Fruit fly (Drosophila melanogaster) whole organism, pupa: ENCODE measurements around the gene CG17646.

ENCODE experiments used
- CG10348 ChIP-seq: fragments of 200-800 bp; sonication (Bioruptor generic); IDR thresholded peaks from 2 replicates; pipeline ENCODE4 v1.3.6; 2022; ENCODE audit warnings: missing biosample characterization, missing genetic modification characterization
- CG12605 ChIP-seq: fragments of 200-800 bp; sonication (Bioruptor generic); IDR thresholded peaks from 2 replicates; pipeline ENCODE4 v1.3.6; 2022; ENCODE audit warnings: missing biosample characterization, missing genetic modification characterization
- CG13204 ChIP-seq: fragments of 200-800 bp; sonication (Bioruptor generic); optimal IDR thresholded peaks from 2 replicates; lab custom pipeline; 2018; ENCODE audit warnings: missing biosample characterization, mild to moderate bottlenecking, missing genetic modification characterization, moderate library complexity
- CG14655 ChIP-seq: fragments of 200-800 bp; sonication (Bioruptor generic); optimal IDR thresholded peaks from 3 replicates; lab custom pipeline; 2017; ENCODE audit warnings: mild to moderate bottlenecking, missing biosample characterization, missing genetic modification reagents, missing genetic modification characterization
- CG15710 ChIP-seq: fragments of 200-800 bp; sonication (Bioruptor generic); optimal IDR thresholded peaks from 2 replicates; lab custom pipeline; 2018; ENCODE audit warnings: missing biosample characterization, mild to moderate bottlenecking, missing genetic modification characterization, moderate library complexity
- CG17806 ChIP-seq: fragments of 200-800 bp; sonication (Bioruptor generic); optimal IDR thresholded peaks from 2 replicates; lab custom pipeline; 2018; ENCODE audit warnings: missing biosample characterization, mild to moderate bottlenecking, missing genetic modification characterization, moderate library complexity
- CG32121 ChIP-seq: fragments of 200-800 bp; sonication (Bioruptor generic); IDR thresholded peaks from 2 replicates; pipeline ENCODE4 v1.3.6; 2022; ENCODE audit warnings: missing biosample characterization, missing genetic modification characterization
- CG34367 ChIP-seq: fragments of 200-800 bp; sonication (Bioruptor generic); optimal IDR thresholded peaks from 2 replicates; lab custom pipeline; 2018; ENCODE audit warnings: missing biosample characterization, mild to moderate bottlenecking, missing genetic modification characterization
- CG4496 ChIP-seq: fragments of 200-800 bp; sonication (Bioruptor generic); IDR thresholded peaks from 3 replicates; pipeline ENCODE4 v1.3.6; 2022; ENCODE audit warnings: missing biosample characterization, missing genetic modification characterization
- CG8159 ChIP-seq: fragments of 200-800 bp; sonication (Bioruptor generic); optimal IDR thresholded peaks from 3 replicates; lab custom pipeline; 2018; ENCODE audit warnings: missing biosample characterization, mild to moderate bottlenecking, missing genetic modification characterization, moderate library complexity
- CG8301 ChIP-seq: fragments of 200-800 bp; sonication (Bioruptor generic); optimal IDR thresholded peaks from 2 replicates; lab custom pipeline; 2018; ENCODE audit warnings: missing biosample characterization, mild to moderate bottlenecking, missing genetic modification characterization
- CG9948 ChIP-seq: fragments of 200-800 bp; sonication (Bioruptor generic); optimal IDR thresholded peaks from 2 replicates; lab custom pipeline; 2018; ENCODE audit warnings: missing biosample characterization, mild to moderate bottlenecking, missing genetic modification characterization, moderate library complexity
- D1 ChIP-seq: fragments of 200-800 bp; sonication (Bioruptor generic); optimal IDR thresholded peaks from 2 replicates; lab custom pipeline; 2018; ENCODE audit warnings: missing biosample characterization, mild to moderate bottlenecking, missing genetic modification characterization, moderate library complexity
- EcR ChIP-seq: fragments of 200-800 bp; sonication (Bioruptor generic); optimal IDR thresholded peaks from 3 replicates; lab custom pipeline; 2019; ENCODE audit warnings: missing biosample characterization, missing genetic modification characterization, mild to moderate bottlenecking, moderate library complexity, missing genetic modification reagents
- Ets98B ChIP-seq: fragments of 200-800 bp; sonication (Bioruptor generic); IDR thresholded peaks from 2 replicates; pipeline ENCODE4 v1.3.6; 2022; ENCODE audit warnings: missing biosample characterization, missing genetic modification characterization
- Pif1A ChIP-seq: fragments of 200-800 bp; sonication (Bioruptor generic); optimal IDR thresholded peaks from 3 replicates; lab custom pipeline; 2016; ENCODE audit warnings: missing biosample characterization, missing genetic modification characterization
- Pif1B ChIP-seq: fragments of 200-800 bp; sonication (Bioruptor generic); optimal IDR thresholded peaks from 3 replicates; lab custom pipeline; 2016; ENCODE audit warnings: missing biosample characterization, missing genetic modification characterization
- Snoo ChIP-seq: fragments of 200-800 bp; sonication (Bioruptor generic); optimal IDR thresholded peaks from 3 replicates; lab custom pipeline; 2017; ENCODE audit warnings: missing biosample characterization, mild to moderate bottlenecking, missing genetic modification characterization, inconsistent platforms
- fd96Ca ChIP-seq: fragments of 200-800 bp; sonication (Bioruptor generic); IDR thresholded peaks from 3 replicates; pipeline ENCODE4 v1.3.6; 2022; ENCODE audit warnings: missing biosample characterization, missing genetic modification characterization
- gl ChIP-seq: fragments of 200-800 bp; sonication (Bioruptor generic); optimal IDR thresholded peaks from 2 replicates; lab custom pipeline; 2018; ENCODE audit warnings: missing biosample characterization, mild to moderate bottlenecking, missing genetic modification characterization
- rn ChIP-seq: fragments of 200-800 bp; sonication (Bioruptor generic); IDR thresholded peaks from 2 replicates; pipeline ENCODE4 v1.3.6; 2022; ENCODE audit warnings: missing biosample characterization, missing genetic modification characterization

CG17646 gene

DNA sequence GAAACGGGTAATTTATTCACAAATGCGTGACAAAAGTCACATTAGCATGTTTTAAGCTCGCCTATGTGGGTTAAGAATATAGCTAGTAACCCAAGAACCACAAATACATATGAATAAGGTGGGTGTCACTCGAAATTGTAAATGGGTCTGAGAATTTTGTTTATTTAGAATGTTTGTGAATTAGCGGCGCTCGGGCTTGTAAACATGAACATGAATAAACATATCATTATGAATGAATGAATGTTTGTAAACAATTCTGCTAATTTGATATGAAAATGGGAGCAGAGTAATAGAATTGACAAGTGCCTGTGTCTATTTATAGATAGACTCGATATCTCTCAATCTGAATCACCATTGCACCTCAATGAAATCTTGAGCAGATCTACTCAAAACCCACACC lies 2.8 kb downstream of the CG17646 start:
- TF ChIP-seq rn (GFP tag; lab: Robert Waterston, UW): no peak
- no peak for TF ChIP-seq CG32121 (GFP tag; lab: Robert Waterston, UW)
- no peak for TF ChIP-seq D1 (tag; lab: Kevin White, UChicago)
- TF ChIP-seq CG4496 (GFP tag; lab: Robert Waterston, UW): no peak
- TF ChIP-seq CG8159 (tag; lab: Kevin White, UChicago): no peak
- TF ChIP-seq CG9948 (tag; lab: Kevin White, UChicago): no peak
- TF ChIP-seq CG8301 (tag; lab: Kevin White, UChicago): no peak
- TF ChIP-seq Snoo (tag; lab: Kevin White, UChicago): no peak
- no peak for TF ChIP-seq fd96Ca
- no peak for TF ChIP-seq CG14655 (GFP tag; lab: Kevin White, UChicago)
- TF ChIP-seq CG17806 (tag; lab: Kevin White, UChicago): no peak
- TF ChIP-seq CG15710 (tag; lab: Kevin White, UChicago): no peak
- no peak for TF ChIP-seq CG34367 (tag; lab: Kevin White, UChicago)

- TF ChIP-seq Pif1B (peak; percentile 93), EcR (GFP tag; lab: Kevin White, UChicago) (no peak), CG4496 (GFP tag; lab: Robert Waterston, UW) (peak; percentile 92), Snoo (tag; lab: Kevin White, UChicago) (peak; percentile 50), fd96Ca (peak; percentile 94), CG14655 (GFP tag; lab: Kevin White, UChicago) (peak; percentile 96), CG8159 (tag; lab: Kevin White, UChicago) (peak; percentile 78), CG32121 (GFP tag; lab: Robert Waterston, UW) (peak; percentile 96), Ets98B (GFP tag; lab: Robert Waterston, UW) (peak; percentile 94), CG10348 (GFP tag; lab: Robert Waterston, UW) (peak; percentile 81; the same call in 1 of the 2 replicates), Pif1A (GFP tag; lab: Kevin White, UChicago) (peak; percentile 95), gl (tag; lab: Kevin White, UChicago) (peak; percentile 42), CG34367 (tag; lab: Kevin White, UChicago) (peak; percentile 60), CG9948 (tag; lab: Kevin White, UChicago) (peak; percentile 86), CG13204 (GFP tag; lab: Kevin White, UChicago) (no peak), CG12605 (peak; percentile 79), D1 (tag; lab: Kevin White, UChicago) (peak; percentile 78), CG8301 (tag; lab: Kevin White, UChicago) (peak; percentile 97), CG17806 (tag; lab: Kevin White, UChicago) (peak; percentile 77), rn (GFP tag; lab: Robert Waterston, UW) (peak; percentile 93), CG15710 (tag; lab: Kevin White, UChicago) (peak; percentile 76)
Measured at dm6 chr2L:1737057-1737581, 4.8 kb downstream of the CG17646 start.

DNA sequence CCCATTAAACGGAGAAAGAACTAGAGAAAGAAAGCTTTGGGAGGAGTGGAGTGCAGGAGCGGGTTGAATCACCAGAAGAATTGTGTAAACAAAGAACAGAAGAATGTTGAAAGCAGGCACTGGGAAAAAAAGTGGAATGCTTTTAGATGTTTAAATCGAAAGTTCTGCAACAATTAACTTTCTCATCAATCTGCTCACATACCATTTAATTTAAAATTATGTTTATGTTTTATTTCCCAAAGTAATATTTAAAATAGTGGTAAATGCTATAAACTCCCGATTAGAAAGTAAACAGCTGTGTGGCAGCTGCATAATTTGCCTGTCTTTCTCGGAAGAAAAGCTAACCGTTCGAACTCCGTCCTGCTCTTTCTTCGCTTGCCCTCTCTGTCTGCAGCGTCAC lies 5.7 kb downstream of the CG17646 start:
- TF ChIP-seq Pif1A (GFP tag; lab: Kevin White, UChicago) (peak; percentile 40), Snoo (tag; lab: Kevin White, UChicago) (no peak), rn (GFP tag; lab: Robert Waterston, UW) (no peak), EcR (GFP tag; lab: Kevin White, UChicago) (no peak), gl (tag; lab: Kevin White, UChicago) (no peak), CG34367 (tag; lab: Kevin White, UChicago) (no peak), fd96Ca (no peak), CG9948 (tag; lab: Kevin White, UChicago) (no peak), D1 (tag; lab: Kevin White, UChicago) (no peak), CG12605 (no peak), CG32121 (GFP tag; lab: Robert Waterston, UW) (no peak), CG17806 (tag; lab: Kevin White, UChicago) (peak; percentile 21), Ets98B (GFP tag; lab: Robert Waterston, UW) (no peak), CG8301 (tag; lab: Kevin White, UChicago) (peak; percentile 75), CG8159 (tag; lab: Kevin White, UChicago) (no peak), CG15710 (tag; lab: Kevin White, UChicago) (no peak), CG14655 (GFP tag; lab: Kevin White, UChicago) (peak; percentile 66), Pif1B (no peak), CG4496 (GFP tag; lab: Robert Waterston, UW) (no peak), CG10348 (GFP tag; lab: Robert Waterston, UW) (no peak), CG13204 (GFP tag; lab: Kevin White, UChicago) (no peak)

DNA sequence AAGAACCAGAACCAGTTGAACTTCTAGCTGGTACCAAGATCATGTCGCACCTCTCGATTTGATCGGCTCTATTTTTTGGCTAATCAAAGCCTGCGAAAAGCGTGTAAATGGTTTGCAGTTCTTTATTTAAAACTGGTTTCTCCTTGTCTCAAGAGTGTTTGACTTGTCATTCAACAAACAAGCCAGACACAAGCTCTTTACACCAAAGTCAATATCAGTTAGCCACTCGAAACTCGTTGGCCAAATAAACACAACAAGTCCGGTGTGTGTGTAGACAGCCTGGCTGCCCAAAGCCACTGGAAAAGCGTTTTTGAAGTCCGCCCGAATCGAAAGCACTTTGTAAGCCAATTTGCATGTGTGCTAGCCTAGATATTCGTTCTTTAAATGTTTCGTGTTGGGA lies 7.8 kb downstream of the CG17646 start:
- no peak for TF ChIP-seq Pif1B
- no peak for TF ChIP-seq Snoo (tag; lab: Kevin White, UChicago)
- TF ChIP-seq CG8301 (tag; lab: Kevin White, UChicago): no peak
- no peak for TF ChIP-seq fd96Ca
- TF ChIP-seq CG9948 (tag; lab: Kevin White, UChicago): no peak
- no peak for TF ChIP-seq CG14655 (GFP tag; lab: Kevin White, UChicago)
- TF ChIP-seq rn (GFP tag; lab: Robert Waterston, UW): no peak
- TF ChIP-seq CG13204 (GFP tag; lab: Kevin White, UChicago): no peak
- TF ChIP-seq Pif1A (GFP tag; lab: Kevin White, UChicago): no peak
- TF ChIP-seq CG4496 (GFP tag; lab: Robert Waterston, UW): no peak
- TF ChIP-seq CG15710 (tag; lab: Kevin White, UChicago): no peak
- TF ChIP-seq CG10348 (GFP tag; lab: Robert Waterston, UW): no peak
- no peak for TF ChIP-seq D1 (tag; lab: Kevin White, UChicago)
- TF ChIP-seq Ets98B (GFP tag; lab: Robert Waterston, UW): no peak
- TF ChIP-seq CG34367 (tag; lab: Kevin White, UChicago): no peak

DNA sequence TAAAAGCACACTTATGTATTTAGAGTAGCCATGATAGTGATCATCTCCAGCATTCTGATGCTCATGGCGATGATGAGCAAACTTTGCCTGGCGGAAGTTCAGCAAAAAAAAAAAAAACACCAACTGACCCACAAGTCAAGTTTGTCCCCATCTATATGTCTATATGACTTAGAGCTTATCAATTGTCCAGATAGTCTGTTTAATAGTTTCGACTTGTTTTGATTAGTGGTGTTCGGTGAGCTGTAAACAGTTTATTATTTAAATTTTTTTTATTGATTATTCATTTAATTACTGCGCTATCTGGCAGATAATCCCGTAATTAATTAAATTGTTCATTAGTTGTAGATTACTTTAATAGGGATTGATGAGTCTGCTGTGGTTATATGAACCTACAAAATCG lies 11.5 kb downstream of the CG17646 start:
- no peak for TF ChIP-seq rn (GFP tag; lab: Robert Waterston, UW)
- TF ChIP-seq CG34367 (tag; lab: Kevin White, UChicago): no peak
- no peak for TF ChIP-seq CG13204 (GFP tag; lab: Kevin White, UChicago)
- TF ChIP-seq Pif1A (GFP tag; lab: Kevin White, UChicago): no peak
- no peak for TF ChIP-seq CG12605
- no peak for TF ChIP-seq Snoo (tag; lab: Kevin White, UChicago)
